Worm (Caenorhabditis elegans) whole organism, mixed stage, embryonic: ENCODE measurements around the gene cogc-8.

Experiments used
- blmp-1 ChIP-seq: fragments of 150-350 bp; optimal IDR thresholded peaks from 2 replicates; lab custom pipeline; 2014; ENCODE audit warnings: missing biosample characterization, missing genetic modification characterization
- ces-1 ChIP-seq: fragments of 150-350 bp; optimal IDR thresholded peaks from 2 replicates; lab custom pipeline; 2014; ENCODE audit warnings: missing biosample characterization, missing genetic modification reagents, missing genetic modification characterization
- drap-1 ChIP-seq: fragments of 200-800 bp; sonication (Bioruptor generic); optimal IDR thresholded peaks from 3 replicates; lab custom pipeline; 2018; ENCODE audit warnings: mild to moderate bottlenecking, missing genetic modification characterization, missing compliant biosample characterization
- elt-1 ChIP-seq: sonication (generic microtip); optimal IDR thresholded peaks from 2 replicates; lab custom pipeline; 2017; ENCODE audit warnings: missing genetic modification characterization, mild to moderate bottlenecking, missing compliant biosample characterization, antibody characterized with exemption, moderate library complexity, borderline replicate concordance; ENCODE audit not compliant: insufficient read depth
- elt-3 ChIP-seq: fragments of 150-350 bp; optimal IDR thresholded peaks from 2 replicates; lab custom pipeline; 2014; ENCODE audit warnings: missing biosample characterization, missing genetic modification characterization

The cogc-8 gene

ce11 chrIV:293163-293755, 53.0 kb downstream of the cogc-8 start:
- TF ChIP-seq elt-3 (tag; lab: Kevin White, UChicago) (no peak), blmp-1 (no peak), ces-1 (GFP tag; lab: Kevin White, UChicago) (no peak), elt-1 (no peak), drap-1 (GFP tag; lab: Kevin White, UChicago) (no peak)
